Fruit fly (Drosophila melanogaster) whole organism, embryonic: ENCODE measurements around the gene Bace.

ENCODE experiments used
- Bgb ChIP-seq: fragments of 200-800 bp; sonication (Bioruptor generic); IDR thresholded peaks from 2 replicates; pipeline ENCODE4 v1.3.6; 2022; ENCODE audit warnings: missing biosample characterization, missing genetic modification characterization; ENCODE audit not compliant: partially characterized antibody
- CG1024 ChIP-seq: fragments of 200-800 bp; sonication (Bioruptor generic); IDR thresholded peaks from 2 replicates; pipeline ENCODE4 v1.3.6; 2022; ENCODE audit warnings: missing biosample characterization, missing genetic modification characterization
- CG10321 ChIP-seq: fragments of 200-800 bp; sonication (Bioruptor generic); IDR thresholded peaks from 2 replicates; pipeline ENCODE4 v1.3.6; 2022; ENCODE audit warnings: missing biosample characterization, missing genetic modification characterization
- CG10565 ChIP-seq: fragments of 200-800 bp; sonication (Bioruptor generic); optimal IDR thresholded peaks from 3 replicates; lab custom pipeline; 2016; ENCODE audit warnings: missing biosample characterization, mild to moderate bottlenecking, missing genetic modification characterization
- CG12236 ChIP-seq: fragments of 200-800 bp; sonication (Bioruptor generic); optimal IDR thresholded peaks from 2 replicates; lab custom pipeline; 2016; ENCODE audit warnings: missing biosample characterization, missing genetic modification characterization
- CG12942 ChIP-seq: fragments of 200-800 bp; sonication (Bioruptor generic); optimal IDR thresholded peaks from 3 replicates; lab custom pipeline; 2016; ENCODE audit warnings: missing biosample characterization, missing genetic modification characterization
- CG1603 ChIP-seq: fragments of 200-800 bp; sonication (Bioruptor generic); optimal IDR thresholded peaks from 2 replicates; lab custom pipeline; 2019; ENCODE audit warnings: missing biosample characterization, mild to moderate bottlenecking, missing genetic modification characterization, moderate library complexity
- CG18011 ChIP-seq: fragments of 200-800 bp; sonication (Bioruptor generic); optimal IDR thresholded peaks from 2 replicates; lab custom pipeline; 2017; ENCODE audit warnings: missing biosample characterization, missing genetic modification characterization, mild to moderate bottlenecking, moderate library complexity, missing genotype
- CG18619 ChIP-seq: fragments of 200-800 bp; sonication (Bioruptor generic); optimal IDR thresholded peaks from 3 replicates; lab custom pipeline; 2017; ENCODE audit warnings: missing biosample characterization, mild to moderate bottlenecking, missing genetic modification characterization
- CG2120 ChIP-seq: fragments of 200-800 bp; sonication (Bioruptor generic); optimal IDR thresholded peaks from 3 replicates; lab custom pipeline; 2016; ENCODE audit warnings: missing biosample characterization, missing genetic modification characterization
- CG2678 ChIP-seq: fragments of 200-800 bp; sonication (Bioruptor generic); optimal IDR thresholded peaks from 3 replicates; lab custom pipeline; 2019; ENCODE audit warnings: missing biosample characterization, mild to moderate bottlenecking, missing genetic modification characterization, moderate library complexity
- CG33213 ChIP-seq: fragments of 200-800 bp; sonication (Bioruptor generic); optimal IDR thresholded peaks from 3 replicates; lab custom pipeline; 2016; ENCODE audit warnings: missing biosample characterization, missing genetic modification characterization
- CG4424 ChIP-seq: fragments of 200-800 bp; sonication (Bioruptor generic); optimal IDR thresholded peaks from 3 replicates; lab custom pipeline; 2016; ENCODE audit warnings: missing biosample characterization, missing genetic modification characterization
- CG5953 ChIP-seq: fragments of 200-800 bp; sonication (Bioruptor generic); IDR thresholded peaks from 2 replicates; pipeline ENCODE4 v1.3.6; 2022; ENCODE audit warnings: missing biosample characterization, missing genetic modification characterization
- CG6765 ChIP-seq: fragments of 200-800 bp; sonication (Bioruptor generic); optimal IDR thresholded peaks from 3 replicates; lab custom pipeline; 2017; ENCODE audit warnings: missing biosample characterization, mild to moderate bottlenecking, missing genetic modification characterization
- CG6854 ChIP-seq: fragments of 200-800 bp; sonication (Bioruptor generic); optimal IDR thresholded peaks from 3 replicates; lab custom pipeline; 2017; ENCODE audit warnings: missing biosample characterization, mild to moderate bottlenecking, missing genetic modification characterization
- CG8944 ChIP-seq: fragments of 200-800 bp; sonication (Bioruptor generic); optimal IDR thresholded peaks from 3 replicates; lab custom pipeline; 2016; ENCODE audit warnings: missing biosample characterization, missing genetic modification characterization
- CG9797 ChIP-seq: fragments of 200-800 bp; sonication (Bioruptor generic); optimal IDR thresholded peaks from 3 replicates; lab custom pipeline; 2018; ENCODE audit warnings: missing biosample characterization, mild to moderate bottlenecking, missing genetic modification characterization
- Dek ChIP-seq: fragments of 200-800 bp; sonication (Bioruptor generic); optimal IDR thresholded peaks from 3 replicates; lab custom pipeline; 2019; ENCODE audit warnings: missing biosample characterization, mild to moderate bottlenecking, missing genetic modification characterization, moderate library complexity
- Dll ChIP-seq: fragments of 200-800 bp; sonication (Bioruptor generic); IDR thresholded peaks from 4 replicates; pipeline ENCODE4 v1.3.6; 2022; ENCODE audit warnings: missing biosample characterization, missing genetic modification characterization; ENCODE audit not compliant: partially characterized antibody
- E2f1 ChIP-seq: fragments of 200-800 bp; sonication (Bioruptor generic); IDR thresholded peaks from 2 replicates; pipeline ENCODE4 v1.3.6; 2022; ENCODE audit warnings: missing biosample characterization, missing genetic modification characterization
- Fer3 ChIP-seq: fragments of 200-800 bp; sonication (Bioruptor generic); optimal IDR thresholded peaks from 2 replicates; lab custom pipeline; 2018; ENCODE audit warnings: missing biosample characterization, mild to moderate bottlenecking, missing genetic modification characterization, moderate library complexity
- HLH4C ChIP-seq: fragments of 200-800 bp; sonication (Bioruptor generic); IDR thresholded peaks from 3 replicates; pipeline ENCODE4 v1.3.6; 2022; ENCODE audit warnings: missing biosample characterization, missing genetic modification characterization; ENCODE audit not compliant: partially characterized antibody
- HmgZ ChIP-seq: fragments of 200-800 bp; sonication (Bioruptor generic); optimal IDR thresholded peaks from 2 replicates; lab custom pipeline; 2018; ENCODE audit warnings: missing biosample characterization, mild to moderate bottlenecking, missing genetic modification characterization
- Nf-YB ChIP-seq: fragments of 200-800 bp; sonication (Bioruptor generic); optimal IDR thresholded peaks from 3 replicates; lab custom pipeline; 2019; ENCODE audit warnings: missing biosample characterization, mild to moderate bottlenecking, missing genetic modification characterization, moderate library complexity
- Optix ChIP-seq: fragments of 200-800 bp; sonication (Bioruptor generic); IDR thresholded peaks from 3 replicates; pipeline ENCODE4 v1.3.6; 2022; ENCODE audit warnings: missing biosample characterization, missing genetic modification characterization
- Ptx1 ChIP-seq: fragments of 200-800 bp; sonication (Bioruptor generic); IDR thresholded peaks from 2 replicates; pipeline ENCODE4 v1.3.6; 2022; ENCODE audit warnings: missing biosample characterization, missing genetic modification characterization
- Six4 ChIP-seq: fragments of 200-800 bp; sonication (Bioruptor generic); optimal IDR thresholded peaks from 2 replicates; lab custom pipeline; 2016; ENCODE audit warnings: missing biosample characterization, missing genetic modification characterization
- Taf1 ChIP-seq: fragments of 200-800 bp; sonication (Bioruptor generic); IDR thresholded peaks from 2 replicates; pipeline ENCODE4 v1.3.6; 2022; ENCODE audit warnings: missing biosample characterization, missing genetic modification characterization
- ab ChIP-seq: fragments of 200-800 bp; sonication (Bioruptor generic); optimal IDR thresholded peaks from 2 replicates; lab custom pipeline; 2016; ENCODE audit warnings: missing biosample characterization, missing genetic modification characterization
- ara ChIP-seq: fragments of 200-800 bp; sonication (Bioruptor generic); IDR thresholded peaks from 2 replicates; pipeline ENCODE4 v1.3.6; 2022; ENCODE audit warnings: missing biosample characterization, missing genetic modification characterization
- ash1 ChIP-seq: fragments of 200-800 bp; sonication (Bioruptor generic); optimal IDR thresholded peaks from 2 replicates; lab custom pipeline; 2018; ENCODE audit warnings: missing biosample characterization, mild to moderate bottlenecking, missing genetic modification characterization
- ato ChIP-seq: fragments of 200-800 bp; sonication (Bioruptor generic); IDR thresholded peaks from 2 replicates; pipeline ENCODE4 v1.3.6; 2022; ENCODE audit warnings: missing biosample characterization, missing genetic modification characterization; ENCODE audit not compliant: partially characterized antibody
- cato ChIP-seq: fragments of 200-800 bp; sonication (Bioruptor generic); optimal IDR thresholded peaks from 2 replicates; lab custom pipeline; 2016; ENCODE audit warnings: missing biosample characterization, missing genetic modification characterization, borderline replicate concordance
- dati ChIP-seq: fragments of 200-800 bp; sonication (Bioruptor generic); IDR thresholded peaks from 2 replicates; pipeline ENCODE4 v1.3.6; 2022; ENCODE audit warnings: missing biosample characterization, missing genetic modification characterization
- dysf ChIP-seq: fragments of 200-800 bp; sonication (Bioruptor generic); IDR thresholded peaks from 3 replicates; pipeline ENCODE4 v1.3.6; 2022; ENCODE audit warnings: missing biosample characterization, missing genetic modification characterization
- emc ChIP-seq: fragments of 200-800 bp; sonication (Bioruptor generic); optimal IDR thresholded peaks from 2 replicates; lab custom pipeline; 2016; ENCODE audit warnings: missing biosample characterization, missing genetic modification characterization
- ewg ChIP-seq: fragments of 200-800 bp; sonication (Bioruptor generic); optimal IDR thresholded peaks from 3 replicates; lab custom pipeline; 2017; ENCODE audit warnings: mild to moderate bottlenecking, missing biosample characterization, missing genetic modification reagents, missing genetic modification characterization
- gfzf ChIP-seq: fragments of 200-800 bp; sonication (Bioruptor generic); optimal IDR thresholded peaks from 2 replicates; lab custom pipeline; 2016; ENCODE audit warnings: missing biosample characterization, mild to moderate bottlenecking, missing genetic modification characterization, moderate library complexity
- grau ChIP-seq: fragments of 200-800 bp; optimal IDR thresholded peaks from 3 replicates; lab custom pipeline; 2019; ENCODE audit warnings: missing biosample characterization, mild to moderate bottlenecking, missing genetic modification characterization, moderate library complexity
- kni ChIP-seq: fragments of 200-800 bp; sonication (Bioruptor generic); optimal IDR thresholded peaks from 3 replicates; lab custom pipeline; 2017; ENCODE audit warnings: mild to moderate bottlenecking, missing biosample characterization, missing genetic modification reagents, missing genetic modification characterization
- mam ChIP-seq: fragments of 200-800 bp; sonication (Bioruptor generic); optimal IDR thresholded peaks from 3 replicates; lab custom pipeline; 2016; ENCODE audit warnings: missing biosample characterization, missing genetic modification characterization
- nmo ChIP-seq: fragments of 200-800 bp; sonication (Bioruptor generic); optimal IDR thresholded peaks from 2 replicates; lab custom pipeline; 2018; ENCODE audit warnings: missing biosample characterization, mild to moderate bottlenecking, missing genetic modification characterization, moderate library complexity
- peb ChIP-seq: fragments of 200-800 bp; sonication (Bioruptor generic); IDR thresholded peaks from 2 replicates; pipeline ENCODE4 v1.3.6; 2022; ENCODE audit warnings: missing biosample characterization, missing genetic modification characterization
- phol ChIP-seq: fragments of 200-800 bp; sonication (Bioruptor generic); optimal IDR thresholded peaks from 3 replicates; lab custom pipeline; 2018; ENCODE audit warnings: missing biosample characterization, mild to moderate bottlenecking, missing genetic modification characterization, moderate library complexity
- prd ChIP-seq, 3 experiments: fragments of >200 bp in 2 of 3; fragments of 200-800 bp in 1 of 3; sonication (Bioruptor generic) in 1 of 3; optimal IDR thresholded peaks in 2 of 3; IDR thresholded peaks in 1 of 3; 2 replicates in 2 of 3; 3 replicates in 1 of 3; pipeline versions ENCODE4 v1.3.6 to Lab custom; 2017 to 2022; ENCODE audit warnings: missing biosample characterization in 1 of 3, missing genetic modification characterization in 1 of 3
- run ChIP-seq: fragments of 200-800 bp; sonication (Bioruptor generic); optimal IDR thresholded peaks from 3 replicates; lab custom pipeline; 2018; ENCODE audit warnings: missing biosample characterization, mild to moderate bottlenecking, missing genetic modification characterization
- trem ChIP-seq: fragments of 200-800 bp; optimal IDR thresholded peaks from 3 replicates; lab custom pipeline; 2019; ENCODE audit warnings: missing biosample characterization, mild to moderate bottlenecking, missing genetic modification characterization, moderate library complexity

Bace gene

DNA sequence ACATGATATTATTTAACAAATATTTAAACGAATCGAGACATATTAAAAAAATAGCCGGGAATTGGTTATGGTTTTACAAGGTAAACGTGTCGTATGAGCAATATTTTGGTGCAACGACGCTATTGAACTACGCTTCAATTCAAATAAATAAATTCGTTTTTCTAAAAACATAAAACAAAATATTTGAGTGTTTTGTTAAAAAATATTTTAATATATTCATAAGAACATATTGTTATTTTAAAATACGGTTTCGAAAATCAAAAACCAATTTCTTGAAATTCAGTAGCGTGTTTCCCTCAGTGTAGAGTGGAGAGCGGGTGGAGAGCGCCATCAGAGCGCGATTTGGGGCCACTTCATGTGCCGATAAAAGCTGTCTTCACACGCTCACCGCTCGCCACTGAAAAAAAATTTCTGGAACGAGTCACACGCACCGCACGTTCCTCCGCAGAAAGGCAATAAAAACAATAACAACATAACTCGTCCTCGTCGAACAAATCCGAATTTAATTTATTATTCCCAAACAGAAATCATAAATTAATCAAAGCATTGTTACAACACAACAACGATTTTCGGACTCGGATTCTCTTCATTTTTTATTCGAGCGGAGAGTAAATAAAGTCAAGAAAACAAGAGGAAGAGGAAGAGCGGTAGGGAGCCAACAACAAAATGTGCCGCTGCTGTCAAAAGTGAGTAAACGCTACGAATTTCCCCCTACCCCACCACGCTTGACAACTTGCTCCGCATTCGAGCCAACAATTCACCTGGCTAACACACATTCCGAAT, 39.5 kb upstream of the Bace start (continued):
- TF ChIP-seq Six4 (GFP tag; lab: Kevin White, UChicago) (peak; percentile 82), Nf-YB (peak; percentile 86), CG8944 (no peak), Optix (GFP tag; lab: Robert Waterston, UW) (peak; percentile 62; the same call in 2 of the 3 replicates), CG18011 (peak; percentile 66), CG2678 (tag; lab: Kevin White, UChicago) (peak; percentile 98), CG10565 (GFP tag; lab: Kevin White, UChicago) (peak; percentile 51), CG6854 (GFP tag; lab: Kevin White, UChicago) (peak; percentile 87), Taf1 (GFP tag; lab: Robert Waterston, UW) (peak; percentile 28; the same call in 1 of the 2 replicates), Fer3 (tag; lab: Kevin White, UChicago) (peak; percentile 85), Ptx1 (peak; percentile 83), nmo (GFP tag; lab: Kevin White, UChicago) (peak; percentile 97), peb (GFP tag; lab: Robert Waterston, UW) (peak; percentile 64), HmgZ (tag; lab: Kevin White, UChicago) (peak; percentile 29), ewg (GFP tag; lab: Kevin White, UChicago) (peak; percentile 78), Bgb (GFP tag; lab: Robert Waterston, UW) (0 out of 2 replicates have a peak, but pooled peaks have one; percentile 7), CG33213 (GFP tag; lab: Kevin White, UChicago) (no peak), CG2120 (peak; percentile 57), mam (no peak), CG10321 (GFP tag; lab: Robert Waterston, UW) (peak; percentile 34; the same call in 1 of the 2 replicates), CG6765 (peak; percentile 94), HLH4C (no peak), E2f1 (peak; percentile 84), ara (GFP tag; lab: Robert Waterston, UW) (peak; percentile 75), CG1024 (no peak; the same call in 1 of the 2 replicates), prd (optimal IDR thresholded peaks at IDR 0.05; lab: Kevin White, UChicago) (no peak), prd (GFP tag; IDR thresholded peaks at IDR 0.05; lab: Robert Waterston, UW) (peak; percentile 81; the same call in 2 of the 3 replicates), Dll (no peak), Dek (peak; percentile 93), CG18619 (peak; percentile 96), CG4424 (GFP tag; lab: Kevin White, UChicago) (peak; percentile 92), gfzf (GFP tag; lab: Kevin White, UChicago) (no peak), CG5953 (GFP tag; lab: Robert Waterston, UW) (peak; percentile 29; the same call in 1 of the 2 replicates), ato (GFP tag; lab: Robert Waterston, UW) (no peak), dysf (GFP tag; lab: Robert Waterston, UW) (peak; percentile 91), kni (GFP tag; lab: Kevin White, UChicago) (peak; percentile 81), CG1603 (tag; lab: Kevin White, UChicago) (peak; percentile 59), ab (peak; percentile 28), phol (tag; lab: Kevin White, UChicago) (peak; percentile 96), trem (tag; lab: Kevin White, UChicago) (peak; percentile 87), emc (GFP tag; lab: Kevin White, UChicago) (no peak), CG12942 (GFP tag; lab: Kevin White, UChicago) (peak; percentile 81), CG12236 (GFP tag; lab: Kevin White, UChicago) (no peak), cato (GFP tag; lab: Kevin White, UChicago) (peak; percentile 86), ash1 (GFP tag; lab: Kevin White, UChicago) (no peak), run (tag; lab: Kevin White, UChicago) (peak; percentile 88), CG9797 (peak; percentile 18), dati (GFP tag; lab: Robert Waterston, UW) (no peak; the same call in 1 of the 2 replicates), grau (tag; lab: Kevin White, UChicago) (peak; percentile 91)
